Worm (Caenorhabditis elegans) whole organism, young adult: ENCODE measurements around the gene F26A10.2.

Experiments used
- B0019.2 ChIP-seq: fragments of 200-800 bp; sonication (Bioruptor generic); conservative IDR thresholded peaks from 2 replicates; pipeline ENCODE4 v1.3.6; 2022; ENCODE audit warnings: missing genetic modification reagents, missing genetic modification characterization, missing compliant biosample characterization
- B0336.3 ChIP-seq: fragments of 200-800 bp; sonication (Bioruptor generic); IDR thresholded peaks from 2 replicates; pipeline ENCODE4 v1.3.6; 2022; ENCODE audit warnings: missing genetic modification characterization, missing compliant biosample characterization
- C17E4.6 ChIP-seq: fragments of 200-800 bp; sonication (Bioruptor generic); IDR thresholded peaks from 2 replicates; pipeline ENCODE4 v1.3.6; 2022; ENCODE audit warnings: missing genetic modification reagents, missing genetic modification characterization, missing compliant biosample characterization
- F52B5.7 ChIP-seq: sonication (generic microtip); optimal IDR thresholded peaks from 2 replicates; lab custom pipeline; 2016; ENCODE audit warnings: mild to moderate bottlenecking, missing genetic modification characterization, missing compliant biosample characterization
- F57C9.4 ChIP-seq: sonication (generic microtip); optimal IDR thresholded peaks from 2 replicates; lab custom pipeline; 2017; ENCODE audit warnings: mild to moderate bottlenecking, missing genetic modification characterization, missing compliant biosample characterization
- T07F8.4 ChIP-seq: sonication (generic microtip); optimal IDR thresholded peaks from 2 replicates; lab custom pipeline; 2016; ENCODE audit warnings: mild to moderate bottlenecking, missing genetic modification characterization, moderate library complexity, missing compliant biosample characterization
- T26A5.8 ChIP-seq: sonication (generic microtip); optimal IDR thresholded peaks from 2 replicates; lab custom pipeline; 2016; ENCODE audit warnings: missing genetic modification characterization, missing compliant biosample characterization
- Y53F4B.3 ChIP-seq: fragments of 200-800 bp; sonication (Bioruptor generic); IDR thresholded peaks from 2 replicates; pipeline ENCODE4 v1.3.6; 2022; ENCODE audit warnings: missing genetic modification reagents, missing genetic modification characterization, missing compliant biosample characterization
- Y56A3A.18 ChIP-seq: fragments of 200-800 bp; sonication (Bioruptor generic); IDR thresholded peaks from 2 replicates; pipeline ENCODE4 v1.3.6; 2022; ENCODE audit warnings: missing genetic modification reagents, missing genetic modification characterization, missing compliant biosample characterization
- akir-1 ChIP-seq: fragments of 200-800 bp; sonication (Bioruptor generic); optimal IDR thresholded peaks from 2 replicates; lab custom pipeline; 2018; ENCODE audit warnings: mild to moderate bottlenecking, missing genetic modification characterization, moderate library complexity, missing compliant biosample characterization
- athp-1 ChIP-seq: sonication (generic microtip); optimal IDR thresholded peaks from 2 replicates; lab custom pipeline; 2017; ENCODE audit warnings: mild to moderate bottlenecking, missing genetic modification characterization, missing compliant biosample characterization
- bed-1 ChIP-seq: fragments of 200-800 bp; sonication (Bioruptor generic); IDR thresholded peaks from 2 replicates; pipeline ENCODE4 v1.3.6; 2022; ENCODE audit warnings: missing genetic modification reagents, missing genetic modification characterization, missing compliant biosample characterization
- ccch-3 ChIP-seq: fragments of 200-800 bp; sonication (Bioruptor generic); optimal IDR thresholded peaks from 2 replicates; lab custom pipeline; 2018; ENCODE audit warnings: mild to moderate bottlenecking, missing genetic modification characterization, missing compliant biosample characterization
- cebp-2 ChIP-seq: fragments of 200-800 bp; sonication (Bioruptor generic); IDR thresholded peaks from 2 replicates; pipeline ENCODE4 v1.3.6; 2022; ENCODE audit warnings: missing genetic modification characterization, missing compliant biosample characterization
- die-1 ChIP-seq: sonication (generic microtip); optimal IDR thresholded peaks from 2 replicates; lab custom pipeline; 2016; ENCODE audit warnings: missing genotype, mild to moderate bottlenecking, missing genetic modification characterization, missing compliant biosample characterization
- dox-1 ChIP-seq: fragments of 200-800 bp; sonication (Bioruptor generic); IDR thresholded peaks from 2 replicates; pipeline ENCODE4 v1.3.6; 2022; ENCODE audit warnings: missing genetic modification reagents, missing genetic modification characterization, missing compliant biosample characterization
- dpl-1 ChIP-seq: fragments of 150-350 bp; optimal IDR thresholded peaks from 2 replicates; lab custom pipeline; 2014; ENCODE audit warnings: missing biosample characterization, missing genetic modification reagents, missing genetic modification characterization
- egl-18 ChIP-seq: fragments of 200-800 bp; sonication (Bioruptor generic); IDR thresholded peaks from 2 replicates; pipeline ENCODE4 v1.3.6; 2022; ENCODE audit warnings: missing genetic modification reagents, missing genetic modification characterization, missing compliant biosample characterization
- ekl-4 ChIP-seq: fragments of 200-800 bp; sonication (Bioruptor generic); IDR thresholded peaks from 2 replicates; pipeline ENCODE4 v1.3.6; 2022; ENCODE audit warnings: missing genetic modification reagents, missing genetic modification characterization, missing compliant biosample characterization
- lin-26 ChIP-seq: fragments of 200-800 bp; sonication (Bioruptor generic); IDR thresholded peaks from 2 replicates; pipeline ENCODE4 v1.3.6; 2022; ENCODE audit warnings: missing genetic modification reagents, missing genetic modification characterization, missing compliant biosample characterization
- lin-40 ChIP-seq: sonication (generic microtip); optimal IDR thresholded peaks from 2 replicates; lab custom pipeline; 2016; ENCODE audit warnings: missing genetic modification characterization, mild to moderate bottlenecking, missing compliant biosample characterization, missing genotype, missing genetic modification reagents
- lir-1 ChIP-seq: fragments of 200-800 bp; sonication (Bioruptor generic); conservative IDR thresholded peaks from 2 replicates; pipeline ENCODE4 v1.3.6; 2022; ENCODE audit warnings: missing genetic modification reagents, missing genetic modification characterization, missing compliant biosample characterization
- lsy-27 ChIP-seq: sonication (generic microtip); optimal IDR thresholded peaks from 2 replicates; lab custom pipeline; 2017; ENCODE audit warnings: missing genetic modification characterization, mild to moderate bottlenecking, missing compliant biosample characterization, antibody characterized with exemption, missing genotype, borderline replicate concordance; ENCODE audit not compliant: insufficient read depth
- madf-10 ChIP-seq: sonication (generic microtip); optimal IDR thresholded peaks from 2 replicates; lab custom pipeline; 2016; ENCODE audit warnings: mild to moderate bottlenecking, missing genetic modification characterization, missing compliant biosample characterization
- mcd-1 ChIP-seq: fragments of 200-800 bp; sonication (Bioruptor generic); IDR thresholded peaks from 2 replicates; pipeline ENCODE4 v1.3.6; 2022; ENCODE audit warnings: missing genetic modification reagents, missing genetic modification characterization, missing compliant biosample characterization
- mel-28 ChIP-seq: sonication (generic microtip); optimal IDR thresholded peaks from 2 replicates; lab custom pipeline; 2016; ENCODE audit warnings: borderline replicate concordance, mild to moderate bottlenecking, missing genetic modification characterization, missing compliant biosample characterization
- nfyb-1 ChIP-seq: fragments of 200-800 bp; sonication (Bioruptor generic); IDR thresholded peaks from 2 replicates; pipeline ENCODE4 v1.3.6; 2022; ENCODE audit warnings: missing genetic modification reagents, missing genetic modification characterization, missing compliant biosample characterization
- nhr-120 ChIP-seq: fragments of 200-800 bp; sonication (Bioruptor generic); IDR thresholded peaks from 2 replicates; pipeline ENCODE4 v1.3.6; 2022; ENCODE audit warnings: missing genetic modification characterization, missing compliant biosample characterization
- nhr-179 ChIP-seq: sonication (generic microtip); optimal IDR thresholded peaks from 2 replicates; lab custom pipeline; 2016; ENCODE audit warnings: mild to moderate bottlenecking, missing genetic modification characterization, missing compliant biosample characterization
- nhr-27 ChIP-seq: fragments of 200-800 bp; sonication (Bioruptor generic); optimal IDR thresholded peaks from 2 replicates; lab custom pipeline; 2018; ENCODE audit warnings: mild to moderate bottlenecking, missing genetic modification characterization, moderate library complexity, missing compliant biosample characterization
- nhr-80 ChIP-seq: sonication (generic microtip); optimal IDR thresholded peaks from 2 replicates; lab custom pipeline; 2016; ENCODE audit warnings: missing genetic modification characterization, missing compliant biosample characterization
- nhr-90 ChIP-seq: sonication (generic microtip); optimal IDR thresholded peaks from 2 replicates; lab custom pipeline; 2016; ENCODE audit warnings: missing genotype, mild to moderate bottlenecking, missing genetic modification characterization, missing compliant biosample characterization
- repo-1 ChIP-seq: sonication (generic microtip); optimal IDR thresholded peaks from 2 replicates; lab custom pipeline; 2017; ENCODE audit warnings: mild to moderate bottlenecking, missing genetic modification characterization, missing compliant biosample characterization
- snpc-1.3 ChIP-seq: sonication (generic microtip); optimal IDR thresholded peaks from 2 replicates; lab custom pipeline; 2017; ENCODE audit warnings: missing genetic modification characterization, mild to moderate bottlenecking, missing compliant biosample characterization, antibody characterized with exemption, moderate library complexity, missing genotype, missing genetic modification reagents; ENCODE audit not compliant: insufficient read depth
- somi-1 ChIP-seq: fragments of 200-800 bp; sonication (Bioruptor generic); optimal IDR thresholded peaks from 2 replicates; lab custom pipeline; 2018; ENCODE audit warnings: mild to moderate bottlenecking, missing genetic modification characterization, missing compliant biosample characterization
- tbx-9 ChIP-seq: sonication (generic microtip); optimal IDR thresholded peaks from 2 replicates; lab custom pipeline; 2016; ENCODE audit warnings: borderline replicate concordance, missing genetic modification characterization, inconsistent platforms, missing compliant biosample characterization
- unc-130 ChIP-seq: sonication (generic microtip); optimal IDR thresholded peaks from 2 replicates; lab custom pipeline; 2016; ENCODE audit warnings: missing genetic modification reagents, missing genetic modification characterization, missing compliant biosample characterization
- zfh-2 ChIP-seq: fragments of 200-800 bp; sonication (Bioruptor generic); conservative IDR thresholded peaks from 2 replicates; pipeline ENCODE4 v1.3.6; 2022; ENCODE audit warnings: missing genetic modification reagents, missing genetic modification characterization, missing compliant biosample characterization
- ztf-18 ChIP-seq: sonication (generic microtip); optimal IDR thresholded peaks from 2 replicates; lab custom pipeline; 2016; ENCODE audit warnings: missing genotype, mild to moderate bottlenecking, missing genetic modification characterization, missing compliant biosample characterization
- ztf-22 ChIP-seq: fragments of 200-800 bp; sonication (Bioruptor generic); optimal IDR thresholded peaks from 2 replicates; lab custom pipeline; 2018; ENCODE audit warnings: mild to moderate bottlenecking, missing genetic modification characterization, moderate library complexity, missing compliant biosample characterization
- ztf-26 ChIP-seq: sonication (generic microtip); optimal IDR thresholded peaks from 2 replicates; lab custom pipeline; 2017; ENCODE audit warnings: missing genetic modification characterization, missing compliant biosample characterization
- ztf-3 ChIP-seq: fragments of 200-800 bp; sonication (Bioruptor generic); optimal IDR thresholded peaks from 2 replicates; lab custom pipeline; 2018; ENCODE audit warnings: mild to moderate bottlenecking, missing genetic modification characterization, missing compliant biosample characterization
- ztf-6 ChIP-seq: fragments of 200-800 bp; sonication (Bioruptor generic); IDR thresholded peaks from 2 replicates; pipeline ENCODE4 v1.3.6; 2022; ENCODE audit warnings: missing genetic modification reagents, missing genetic modification characterization, missing compliant biosample characterization

Gene F26A10.2

ce11 chrX:7596627-7597026, 48.6 kb downstream of the F26A10.2 start, which contains the start of gene C44E12.1:
Gene C44E12.1 (plus strand): TSS chrX:7596927.
- TF ChIP-seq ztf-26 (tag; lab: Kevin White, UChicago) (no peak), die-1 (tag; lab: Kevin White, UChicago) (no peak), ztf-22 (GFP tag; lab: Kevin White, UChicago) (no peak), F52B5.7 (tag; lab: Kevin White, UChicago) (no peak), somi-1 (GFP tag; lab: Kevin White, UChicago) (no peak), dpl-1 (GFP tag; lab: Kevin White, UChicago) (no peak), T07F8.4 (tag; lab: Kevin White, UChicago) (no peak), repo-1 (tag; lab: Kevin White, UChicago) (no peak), B0019.2 (GFP tag; lab: Robert Waterston, UW) (no peak), ztf-6 (no peak), egl-18 (GFP tag; lab: Robert Waterston, UW) (no peak), Y56A3A.18 (GFP tag; lab: Robert Waterston, UW) (no peak), unc-130 (GFP tag; lab: Kevin White, UChicago) (no peak), lin-26 (GFP tag; lab: Robert Waterston, UW) (no peak), madf-10 (tag; lab: Kevin White, UChicago) (no peak), lsy-27 (tag; lab: Kevin White, UChicago) (no peak), ztf-18 (no peak), mel-28 (tag; lab: Kevin White, UChicago) (no peak)

ce11 chrX:7596029-7596428, 49.2 kb downstream of the F26A10.2 start:
- TF ChIP-seq tbx-9 (no peak), ztf-3 (no peak), nhr-80 (tag; lab: Kevin White, UChicago) (peak; percentile 14), snpc-1.3 (no peak)

ce11 chrX:7593931-7594544, 51.2 kb downstream of the F26A10.2 start:
- no peak for TF ChIP-seq lin-40 (tag; lab: Kevin White, UChicago)
- TF ChIP-seq egl-18 (GFP tag; lab: Robert Waterston, UW) = no peak
- no peak for TF ChIP-seq ztf-6
- TF ChIP-seq F57C9.4 (tag; lab: Kevin White, UChicago) = no peak
- no peak for TF ChIP-seq tbx-9
- no peak for TF ChIP-seq F52B5.7 (tag; lab: Kevin White, UChicago)
- no peak for TF ChIP-seq T07F8.4 (tag; lab: Kevin White, UChicago)
- TF ChIP-seq nhr-27 (tag; lab: Kevin White, UChicago) = no peak
- TF ChIP-seq dox-1 (GFP tag; lab: Robert Waterston, UW) = no peak
- TF ChIP-seq mcd-1 (GFP tag; lab: Robert Waterston, UW) = no peak; the same call in 1 of the 2 replicates
- TF ChIP-seq nfyb-1 (GFP tag; lab: Robert Waterston, UW) = no peak

- TF ChIP-seq cebp-2 (GFP tag; lab: Robert Waterston, UW) (no peak), athp-1 (tag; lab: Kevin White, UChicago) (no peak), nhr-90 (tag; lab: Kevin White, UChicago) (no peak), unc-130 (GFP tag; lab: Kevin White, UChicago) (no peak), bed-1 (GFP tag; lab: Robert Waterston, UW) (no peak), ekl-4 (GFP tag; lab: Robert Waterston, UW) (no peak), zfh-2 (GFP tag; lab: Robert Waterston, UW) (no peak), C17E4.6 (GFP tag; lab: Robert Waterston, UW) (no peak), nhr-120 (GFP tag; lab: Robert Waterston, UW) (no peak), Y56A3A.18 (GFP tag; lab: Robert Waterston, UW) (no peak), lir-1 (GFP tag; lab: Robert Waterston, UW) (no peak), Y53F4B.3 (GFP tag; lab: Robert Waterston, UW) (no peak), T26A5.8 (tag; lab: Kevin White, UChicago) (no peak), nhr-179 (tag; lab: Kevin White, UChicago) (no peak), ccch-3 (GFP tag; lab: Kevin White, UChicago) (no peak), B0336.3 (GFP tag; lab: Robert Waterston, UW) (no peak), akir-1 (GFP tag; lab: Kevin White, UChicago) (no peak)
Observed at ce11 chrX:7590756-7591155, 54.5 kb downstream of the F26A10.2 start.
